Worm (Caenorhabditis elegans): ENCODE data around the gene cdf-2.

Gene cdf-2

DNA sequence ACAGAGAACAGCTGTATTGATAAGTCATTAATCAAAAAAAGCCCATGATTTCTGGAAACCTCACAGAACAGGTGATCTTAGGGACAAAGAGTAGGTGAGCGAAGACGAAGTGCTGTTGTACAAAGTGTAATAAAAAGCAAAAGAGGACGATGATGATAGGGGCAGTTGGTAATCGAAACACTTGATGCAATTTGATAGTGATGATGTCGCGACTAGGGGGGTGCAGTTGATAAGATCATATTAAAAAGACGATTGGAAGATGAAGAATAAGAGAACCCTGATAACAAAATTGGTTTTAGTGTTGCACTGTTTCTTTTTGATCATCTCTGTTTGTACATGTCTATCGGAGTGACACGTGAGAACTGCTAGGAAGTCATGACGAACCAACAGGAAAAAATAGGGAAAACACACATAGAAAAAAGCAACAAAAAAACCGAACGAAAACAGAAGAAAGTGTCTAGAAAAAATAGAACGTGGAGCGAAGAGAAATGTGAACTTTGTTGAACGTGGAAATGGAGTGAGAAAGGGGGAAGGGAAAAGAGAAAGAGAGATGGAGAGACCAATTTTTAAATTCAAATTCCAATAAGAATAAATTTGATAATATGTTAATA lies 42.7 kb upstream of the cdf-2 start (continued):
- no peak for TF ChIP-seq Y105C5A.15 (GFP tag; IDR thresholded peaks at IDR 0.05)
- TF ChIP-seq unc-39 (tag; optimal IDR thresholded peaks at IDR 0.05) = no peak
- no peak for TF ChIP-seq attf-4 (tag; optimal IDR thresholded peaks at IDR 0.05)
- 0 out of 2 replicates have a peak, but pooled peaks have one; percentile 32 for TF ChIP-seq saeg-2 (GFP tag; IDR thresholded peaks at IDR 0.05)
- no peak for TF ChIP-seq dmd-9 (GFP tag; IDR thresholded peaks at IDR 0.05)
- no peak for TF ChIP-seq zfp-3 (GFP tag; conservative IDR thresholded peaks at IDR 0.05)
- no peak for TF ChIP-seq spr-3 (GFP tag; optimal IDR thresholded peaks at IDR 0.05)
- peak; percentile 81 for TF ChIP-seq lin-1 (GFP tag; IDR thresholded peaks at IDR 0.05)
- TF ChIP-seq lin-38 (GFP tag; IDR thresholded peaks at IDR 0.05) = no peak
- no peak for TF ChIP-seq snpc-4 (tag; optimal IDR thresholded peaks at IDR 0.05)
- no peak for TF ChIP-seq R02D3.7 (tag; optimal IDR thresholded peaks at IDR 0.05)
- TF ChIP-seq madf-9 (GFP tag; conservative IDR thresholded peaks at IDR 0.05) = no peak
- no peak for TF ChIP-seq ces-1 (GFP tag; optimal IDR thresholded peaks at IDR 0.05)
- TF ChIP-seq dpl-1 (GFP tag; optimal IDR thresholded peaks at IDR 0.05) = no peak
- peak; percentile 15 to 59 for TF ChIP-seq hif-1 (tag; optimal IDR thresholded peaks at IDR 0.05)
- no peak for TF ChIP-seq lim-7 (GFP tag; IDR thresholded peaks at IDR 0.05)

DNA sequence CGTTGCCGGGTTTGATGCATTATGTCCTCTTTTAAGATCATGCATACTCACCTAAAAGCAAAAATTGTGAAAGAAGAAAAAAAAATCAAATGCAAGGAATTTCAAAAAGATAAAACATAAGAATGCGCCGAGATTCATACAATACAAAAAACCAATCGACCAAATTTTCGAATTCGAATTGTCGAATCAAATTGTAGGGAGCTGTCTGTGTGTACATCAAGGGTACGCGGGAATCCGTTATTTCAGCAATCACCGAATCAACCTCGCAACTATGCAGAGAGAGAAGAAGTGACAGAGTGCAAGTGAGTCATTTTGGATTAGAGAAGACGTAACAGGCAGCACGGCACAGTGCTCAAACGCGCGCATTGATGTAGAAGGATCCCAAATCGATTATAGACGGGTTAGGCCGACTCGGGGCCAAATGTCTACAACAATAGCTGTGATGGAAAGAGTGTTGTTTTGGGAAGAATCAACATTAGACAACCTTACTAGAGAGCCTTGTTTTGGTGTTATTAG lies 36.6 kb upstream of the cdf-2 start, which contains the start of gene sdz-19:
Gene sdz-19 (minus strand): TSS at position 51 of the 516 bp plus-strand sequence.
- 0 out of 2 replicates have a peak, but pooled peaks have one; percentile 11 for TF ChIP-seq tra-1 (GFP tag; IDR thresholded peaks at IDR 0.05)
- TF ChIP-seq zfp-3 (GFP tag; conservative IDR thresholded peaks at IDR 0.05) = 0 out of 2 replicates have a peak, but pooled peaks have one; percentile 27
- no peak for TF ChIP-seq lin-29 (GFP tag; IDR thresholded peaks at IDR 0.05)
- no peak for TF ChIP-seq lin-1 (GFP tag; IDR thresholded peaks at IDR 0.05)
- no peak for TF ChIP-seq ZK546.5 (tag; optimal IDR thresholded peaks at IDR 0.05)
- TF ChIP-seq F26F4.8 (GFP tag; conservative IDR thresholded peaks at IDR 0.05) = no peak
- TF ChIP-seq mxl-2 (GFP tag; conservative IDR thresholded peaks at IDR 0.05) = no peak
- 0 out of 4 replicates have a peak, but pooled peaks of 1 of the 2 experiments have one; percentile 6 for TF ChIP-seq madf-5 (GFP tag; IDR thresholded peaks at IDR 0.05)
- peak; percentile 34; the same call in 1 of the 2 replicates for TF ChIP-seq T26A8.4 (GFP tag; IDR thresholded peaks at IDR 0.05)
- 0 out of 2 replicates have a peak, but pooled peaks have one; percentile 10 for TF ChIP-seq dmd-6 (GFP tag; IDR thresholded peaks at IDR 0.05)
- TF ChIP-seq nhr-6 (tag; optimal IDR thresholded peaks at IDR 0.05) = no peak
- TF ChIP-seq nhr-102 (tag; optimal IDR thresholded peaks at IDR 0.05) = peak; percentile 16
- peak in 1 of 2 experiments; percentile 68 for TF ChIP-seq unc-62 (GFP tag; optimal IDR thresholded peaks at IDR 0.05 in 1 of 2)
- no peak for TF ChIP-seq unc-62 (tag; optimal IDR thresholded peaks at IDR 0.05)
- TF ChIP-seq dmd-8 (GFP tag; IDR thresholded peaks at IDR 0.05) = no peak
- TF ChIP-seq snpc-1.2 (GFP tag; IDR thresholded peaks at IDR 0.05) = peak; percentile 15; the same call in 1 of the 2 replicates

- TF ChIP-seq hlh-11 (tag; optimal IDR thresholded peaks at IDR 0.05) = peak; percentile 97
- TF ChIP-seq nhr-42 (GFP tag; IDR thresholded peaks at IDR 0.05) = 0 out of 2 replicates have a peak, but pooled peaks have one; percentile 55
- peak; percentile 94 for TF ChIP-seq nhr-48 (tag; optimal IDR thresholded peaks at IDR 0.05)
- TF ChIP-seq F37D6.2 (tag; optimal IDR thresholded peaks at IDR 0.05) = no peak
- no peak for TF ChIP-seq set-16 (GFP tag; IDR thresholded peaks at IDR 0.05)
- TF ChIP-seq nhr-77 (tag; optimal IDR thresholded peaks at IDR 0.05) = peak; percentile 92
- no peak for TF ChIP-seq egl-27 (tag; optimal IDR thresholded peaks at IDR 0.05)
- TF ChIP-seq zfp-2 (tag; optimal IDR thresholded peaks at IDR 0.05) = no peak
- TF ChIP-seq spr-3 (GFP tag; optimal IDR thresholded peaks at IDR 0.05) = no peak
- no peak for TF ChIP-seq F49E8.2 (tag; optimal IDR thresholded peaks at IDR 0.05; ENCODE audit: borderline replicate concordance)
- TF ChIP-seq dve-1 (tag; optimal IDR thresholded peaks at IDR 0.05; ENCODE audit: insufficient read depth) = peak; percentile 98
- no peak for TF ChIP-seq attf-4 (tag; optimal IDR thresholded peaks at IDR 0.05)
- peak; percentile 27 for TF ChIP-seq rbr-2 (tag; optimal IDR thresholded peaks at IDR 0.05)
- TF ChIP-seq saeg-2 (GFP tag; IDR thresholded peaks at IDR 0.05) = peak; percentile 56; the same call in 1 of the 2 replicates
- no peak for TF ChIP-seq lin-29 (GFP tag; IDR thresholded peaks at IDR 0.05)
- no peak for TF ChIP-seq F44E2.7 (GFP tag; IDR thresholded peaks at IDR 0.05)
- peak; percentile 54 for TF ChIP-seq dpl-1 (GFP tag; optimal IDR thresholded peaks at IDR 0.05)
- TF ChIP-seq ZK337.2 (GFP tag; IDR thresholded peaks at IDR 0.05) = no peak
- peak in 1 of 2 experiments; percentile 81 for TF ChIP-seq unc-62 (GFP tag; optimal IDR thresholded peaks at IDR 0.05 in 1 of 2)
- no peak for TF ChIP-seq unc-62 (tag; optimal IDR thresholded peaks at IDR 0.05)
- no peak for TF ChIP-seq lin-13 (GFP tag; optimal IDR thresholded peaks at IDR 0.05)
- peak; percentile 61 for TF ChIP-seq T20F7.1 (GFP tag; optimal IDR thresholded peaks at IDR 0.05)
- TF ChIP-seq unc-39 (tag; optimal IDR thresholded peaks at IDR 0.05) = no peak
- TF ChIP-seq mxl-3 (GFP tag; optimal IDR thresholded peaks at IDR 0.05) = peak; percentile 85
- TF ChIP-seq ZK546.5 (tag; optimal IDR thresholded peaks at IDR 0.05) = no peak
These were observed 34.1 kb upstream of the cdf-2 start for ce11 chrX:12500777-12501176.
